Worm (Caenorhabditis elegans) whole organism, L4 larva: ENCODE measurements around the gene F07A11.1.
A peak's percentile ranks its signal among the peaks of the same experiment; 100 is the strongest.

Source experiments
- D1046.2 ChIP-seq: fragments of 200-800 bp; sonication (Bioruptor generic); IDR thresholded peaks from 2 replicates; pipeline ENCODE4 v1.3.6; 2022; ENCODE audit warnings: missing genetic modification characterization, missing compliant biosample characterization
- F49E8.2 ChIP-seq: sonication (generic microtip); optimal IDR thresholded peaks from 2 replicates; lab custom pipeline; 2016; ENCODE audit warnings: missing compliant biosample characterization, mild to moderate bottlenecking, missing genetic modification characterization, borderline replicate concordance
- T20F7.1 ChIP-seq: fragments of 200-800 bp; sonication (Bioruptor generic); optimal IDR thresholded peaks from 2 replicates; lab custom pipeline; 2018; ENCODE audit warnings: mild to moderate bottlenecking, missing genetic modification characterization, missing compliant biosample characterization
- Y5F2A.4 ChIP-seq: fragments of 200-800 bp; sonication (Bioruptor generic); optimal IDR thresholded peaks from 2 replicates; lab custom pipeline; 2018; ENCODE audit warnings: mild to moderate bottlenecking, missing genetic modification characterization, missing compliant biosample characterization
- Y75B8A.6 ChIP-seq: fragments of 200-800 bp; sonication (Bioruptor generic); IDR thresholded peaks from 2 replicates; pipeline ENCODE4 v1.3.6; 2022; ENCODE audit warnings: missing genetic modification reagents, missing genetic modification characterization, missing compliant biosample characterization
- ama-1 ChIP-seq: fragments of 150-350 bp; optimal IDR thresholded peaks from 2 replicates; lab custom pipeline; 2014; ENCODE audit warnings: inconsistent platforms, mixed read lengths
- arid-1 ChIP-seq: fragments of 200-800 bp; sonication (Bioruptor generic); conservative IDR thresholded peaks from 2 replicates; pipeline ENCODE4 v1.3.6; 2022; ENCODE audit warnings: missing genetic modification reagents, missing genetic modification characterization, missing compliant biosample characterization
- ceh-28 ChIP-seq: fragments of 150-350 bp; optimal IDR thresholded peaks from 2 replicates; lab custom pipeline; 2014; ENCODE audit warnings: missing biosample characterization, missing genetic modification reagents, missing genetic modification characterization
- ceh-32 ChIP-seq: sonication (generic microtip); optimal IDR thresholded peaks from 2 replicates; lab custom pipeline; 2016; ENCODE audit warnings: mild to moderate bottlenecking, missing genetic modification characterization, missing compliant biosample characterization; ENCODE audit not compliant: poor library complexity
- ceh-62 ChIP-seq: sonication (generic microtip); optimal IDR thresholded peaks from 2 replicates; lab custom pipeline; 2017; ENCODE audit warnings: missing biosample characterization, missing genetic modification characterization
- ctbp-1 ChIP-seq: fragments of 200-800 bp; sonication (Bioruptor generic); IDR thresholded peaks from 2 replicates; pipeline ENCODE4 v1.3.6; 2022; ENCODE audit warnings: missing genetic modification reagents, missing genetic modification characterization, missing compliant biosample characterization
- daf-16 ChIP-seq, 3 experiments: sonication (generic microtip); optimal IDR thresholded peaks; 2 replicates each; lab custom pipeline; 2016 to 2017; ENCODE audit warnings: missing genetic modification characterization in 3 of 3, missing genetic modification reagents in 3 of 3, mild to moderate bottlenecking in 2 of 3, missing compliant biosample characterization in 2 of 3, missing biosample characterization in 1 of 3, moderate library complexity in 1 of 3
- dmd-6 ChIP-seq: fragments of 200-800 bp; sonication (Bioruptor generic); IDR thresholded peaks from 2 replicates; pipeline ENCODE4 v1.3.6; 2022; ENCODE audit warnings: missing genetic modification reagents, missing genetic modification characterization, missing compliant biosample characterization
- dmd-8 ChIP-seq: fragments of 200-800 bp; sonication (Bioruptor generic); IDR thresholded peaks from 2 replicates; pipeline ENCODE4 v1.3.6; 2022; ENCODE audit warnings: missing genetic modification characterization, missing compliant biosample characterization
- dmd-9 ChIP-seq: fragments of 200-800 bp; sonication (Bioruptor generic); IDR thresholded peaks from 2 replicates; pipeline ENCODE4 v1.3.6; 2022; ENCODE audit warnings: missing genetic modification reagents, missing genetic modification characterization, missing compliant biosample characterization
- hlh-11 ChIP-seq: fragments of 200-800 bp; sonication (Bioruptor generic); optimal IDR thresholded peaks from 2 replicates; lab custom pipeline; 2018; ENCODE audit warnings: mild to moderate bottlenecking, missing genetic modification characterization, missing compliant biosample characterization
- lim-7 ChIP-seq: fragments of 200-800 bp; sonication (Bioruptor generic); IDR thresholded peaks from 2 replicates; pipeline ENCODE4 v1.3.6; 2022; ENCODE audit warnings: missing genetic modification characterization, missing compliant biosample characterization
- lin-1 ChIP-seq: fragments of 200-800 bp; sonication (Bioruptor generic); IDR thresholded peaks from 2 replicates; pipeline ENCODE4 v1.3.6; 2022; ENCODE audit warnings: missing genetic modification reagents, missing genetic modification characterization, missing compliant biosample characterization
- lin-15B ChIP-seq: fragments of 150-350 bp; sonication (generic microtip); optimal IDR thresholded peaks from 3 replicates; lab custom pipeline; 2014; ENCODE audit warnings: missing biosample characterization, missing genetic modification characterization
- lin-29 ChIP-seq: fragments of 200-800 bp; sonication (Bioruptor generic); IDR thresholded peaks from 2 replicates; pipeline ENCODE4 v1.3.6; 2022; ENCODE audit warnings: missing genetic modification reagents, missing genetic modification characterization, missing compliant biosample characterization
- lin-38 ChIP-seq: fragments of 200-800 bp; sonication (Bioruptor generic); IDR thresholded peaks from 2 replicates; pipeline ENCODE4 v1.3.6; 2022; ENCODE audit warnings: missing genetic modification reagents, missing genetic modification characterization, missing compliant biosample characterization
- lin-39 ChIP-seq: fragments of 150-350 bp; optimal IDR thresholded peaks from 2 replicates; lab custom pipeline; 2014; ENCODE audit warnings: missing biosample characterization, missing genetic modification reagents, missing genetic modification characterization
- lsy-2 ChIP-seq, 2 experiments: fragments of 150-350 bp in 1 of 2; sonication (generic microtip) in 1 of 2; optimal IDR thresholded peaks; 2 replicates each; lab custom pipeline; 2014 to 2017; ENCODE audit warnings: missing biosample characterization in 2 of 2, missing genetic modification characterization in 2 of 2
- madf-5 ChIP-seq, 2 experiments: fragments of 200-800 bp; sonication (Bioruptor generic); IDR thresholded peaks; 2 replicates each; pipeline ENCODE4 v1.3.6; 2022; ENCODE audit warnings: missing compliant biosample characterization in 2 of 2, missing genetic modification characterization in 2 of 2
- mdl-1 ChIP-seq, 2 experiments: fragments of 150-350 bp in 1 of 2; sonication (generic microtip) in 1 of 2; optimal IDR thresholded peaks; 2 replicates each; lab custom pipeline; 2014 to 2017; ENCODE audit warnings: missing biosample characterization in 2 of 2, missing genetic modification characterization in 2 of 2
- mdt-29 ChIP-seq: fragments of 200-800 bp; sonication (Bioruptor generic); IDR thresholded peaks from 2 replicates; pipeline ENCODE4 v1.3.6; 2022; ENCODE audit warnings: missing genetic modification reagents, missing genetic modification characterization, missing compliant biosample characterization
- mep-1 ChIP-seq: fragments of 150-350 bp; sonication (generic microtip); optimal IDR thresholded peaks from 3 replicates; lab custom pipeline; 2014; ENCODE audit warnings: missing biosample characterization, missing genetic modification characterization
- mxl-2 ChIP-seq: fragments of 200-800 bp; sonication (Bioruptor generic); conservative IDR thresholded peaks from 2 replicates; pipeline ENCODE4 v1.3.6; 2022; ENCODE audit warnings: missing genetic modification reagents, missing genetic modification characterization, missing compliant biosample characterization
- nhr-77 ChIP-seq: fragments of 150-350 bp; optimal IDR thresholded peaks from 2 replicates; lab custom pipeline; 2014; ENCODE audit warnings: missing biosample characterization, missing genetic modification characterization
- saeg-2 ChIP-seq: fragments of 200-800 bp; sonication (Bioruptor generic); IDR thresholded peaks from 2 replicates; pipeline ENCODE4 v1.3.6; 2022; ENCODE audit warnings: missing genetic modification reagents, missing genetic modification characterization, missing compliant biosample characterization
- set-16 ChIP-seq: fragments of 200-800 bp; sonication (Bioruptor generic); IDR thresholded peaks from 2 replicates; pipeline ENCODE4 v1.3.6; 2022; ENCODE audit warnings: missing genetic modification reagents, missing genetic modification characterization, missing compliant biosample characterization
- ztf-11 ChIP-seq: fragments of 150-350 bp; optimal IDR thresholded peaks from 2 replicates; lab custom pipeline; 2014; ENCODE audit warnings: missing biosample characterization, missing genetic modification characterization
- ztf-7 ChIP-seq: fragments of 150-350 bp; optimal IDR thresholded peaks from 2 replicates; lab custom pipeline; 2014; ENCODE audit warnings: missing biosample characterization, missing genetic modification characterization

Gene F07A11.1

ce11 chrII:11542385-11542784 lies 49.5 kb downstream of the F07A11.1 start, which contains the start of gene gtf-2E2 (continued):
- peak; percentile 20 for TF ChIP-seq mep-1 (tag; lab: Kevin White, UChicago)
- TF ChIP-seq arid-1 (GFP tag; lab: Robert Waterston, UW) = peak; percentile 42; the same call in 1 of the 2 replicates
- TF ChIP-seq ama-1 (lab: Kevin White, UChicago) = peak; percentile 32
- TF ChIP-seq lsy-2 (tag; optimal IDR thresholded peaks at IDR 0.05; lab: Kevin White, UChicago) = peak in 1 of 2 experiments; percentile 61
- no peak for TF ChIP-seq ztf-11 (tag; lab: Kevin White, UChicago)
- TF ChIP-seq dmd-9 = no peak
- no peak for TF ChIP-seq T20F7.1 (GFP tag; lab: Kevin White, UChicago)
- peak; percentile 18; the same call in 1 of the 2 replicates for TF ChIP-seq lin-38
- TF ChIP-seq ceh-28 (tag; lab: Kevin White, UChicago) = peak; percentile 47
- TF ChIP-seq F49E8.2 (tag; lab: Kevin White, UChicago) = no peak

DNA sequence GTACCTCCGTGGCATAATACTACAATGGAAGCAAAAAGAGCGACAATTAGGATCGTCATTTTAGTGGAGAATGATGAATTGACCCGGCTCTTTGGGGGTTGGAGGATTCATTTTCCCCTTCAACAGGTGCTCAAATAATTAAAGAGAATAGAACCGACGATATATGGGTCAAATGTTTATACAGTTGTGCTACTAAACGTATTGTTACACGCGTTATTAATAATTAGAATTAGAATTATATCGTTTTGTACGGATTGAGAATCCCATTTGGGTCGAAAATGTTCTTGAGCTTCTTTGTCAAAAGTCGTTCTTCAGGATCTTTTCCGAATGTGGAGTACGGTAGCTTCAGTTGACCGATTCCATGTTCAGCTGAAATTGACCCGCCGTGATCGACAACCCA lies 53.2 kb downstream of the F07A11.1 start, which contains the start of gene Y62F5A.9:
Gene Y62F5A.9, minus strand, starts transcription at position 101 of the 400 bp plus-strand sequence.
- TF ChIP-seq ztf-7 (tag; lab: Kevin White, UChicago) (no peak), ceh-32 (tag; lab: Kevin White, UChicago) (no peak), ama-1 (lab: Kevin White, UChicago) (no peak), mdt-29 (no peak), set-16 (GFP tag; lab: Robert Waterston, UW) (no peak), lin-15B (tag; lab: Kevin White, UChicago) (no peak), saeg-2 (GFP tag; lab: Robert Waterston, UW) (no peak), ceh-62 (no peak), dmd-6 (GFP tag; lab: Robert Waterston, UW) (no peak), mep-1 (tag; lab: Kevin White, UChicago) (no peak), mdl-1 (tag; optimal IDR thresholded peaks at IDR 0.05; lab: Kevin White, UChicago) (no peak), D1046.2 (GFP tag; lab: Robert Waterston, UW) (no peak), Y75B8A.6 (GFP tag; lab: Robert Waterston, UW) (no peak), lin-29 (no peak), nhr-77 (tag; lab: Kevin White, UChicago) (no peak), dmd-8 (GFP tag; lab: Robert Waterston, UW) (0 out of 2 replicates have a peak, but pooled peaks have one; percentile 5), lim-7 (GFP tag; lab: Robert Waterston, UW) (0 out of 2 replicates have a peak, but pooled peaks have one; percentile 10), madf-5 (GFP tag; IDR thresholded peaks at IDR 0.05; lab: Robert Waterston, UW) (no peak), mxl-2 (GFP tag; lab: Robert Waterston, UW) (no peak), lin-39 (tag; lab: Kevin White, UChicago) (no peak), lin-1 (GFP tag; lab: Robert Waterston, UW) (no peak), Y5F2A.4 (no peak), ctbp-1 (no peak), hlh-11 (tag; lab: Kevin White, UChicago) (no peak), daf-16 (GFP tag; optimal IDR thresholded peaks at IDR 0.05; lab: Kevin White, UChicago) (no peak), daf-16 (tag; optimal IDR thresholded peaks at IDR 0.05; lab: Kevin White, UChicago) (peak; percentile 32)
